Fruit fly (Drosophila melanogaster): ENCODE measurements around the gene CG11601.
A peak's percentile ranks its signal among the peaks of the same experiment; 100 is the strongest.

The CG11601 gene

dm6 chr2L:246656-247340, 36.3 kb downstream of the CG11601 start (continued):
- TF ChIP-seq CkIIα-i1 (GFP tag; IDR thresholded peaks at IDR 0.05) (no peak), MBD-R2 (GFP tag; IDR thresholded peaks at IDR 0.05) (no peak), tna (GFP tag; IDR thresholded peaks at IDR 0.05; ENCODE audit: partially characterized antibody) (no peak), cad (GFP tag; optimal IDR thresholded peaks at IDR 0.05) (peak; percentile 69), jumu (GFP tag; optimal IDR thresholded peaks at IDR 0.05) (no peak), sens (GFP tag) (no peak), Ets97D (GFP tag; optimal IDR thresholded peaks at IDR 0.05) (no peak), NfI (GFP tag; optimal IDR thresholded peaks at IDR 0.05) (no peak), Ets65A (GFP tag) (no peak), CG9609 (GFP tag; optimal IDR thresholded peaks at IDR 0.05) (no peak), CG12219 (GFP tag; optimal IDR thresholded peaks at IDR 0.05) (no peak), CG6791 (GFP tag; IDR thresholded peaks at IDR 0.05; ENCODE audit: partially characterized antibody) (no peak), ssp (GFP tag; IDR thresholded peaks at IDR 0.05) (no peak), CG31388 (GFP tag; optimal IDR thresholded peaks at IDR 0.05) (no peak), CG6683 (GFP tag; optimal IDR thresholded peaks at IDR 0.05) (no peak), HHEX (GFP tag; optimal IDR thresholded peaks at IDR 0.05) (no peak), CG5180 (GFP tag; optimal IDR thresholded peaks at IDR 0.05) (no peak), grn (GFP tag; optimal IDR thresholded peaks at IDR 0.05) (no peak), B-H1 (GFP tag; IDR thresholded peaks at IDR 0.05) (no peak), CG1792 (GFP tag; optimal IDR thresholded peaks at IDR 0.05) (no peak), ind (GFP tag; optimal IDR thresholded peaks at IDR 0.05) (no peak), CG15696 (tag; optimal IDR thresholded peaks at IDR 0.05) (no peak), CG13775 (GFP tag; optimal IDR thresholded peaks at IDR 0.05) (no peak), CG17361 (GFP tag; IDR thresholded peaks at IDR 0.05) (no peak), CG12744 (GFP tag; optimal IDR thresholded peaks at IDR 0.05) (no peak), CG7928 (GFP tag; optimal IDR thresholded peaks at IDR 0.05) (no peak), CG13424 (tag; optimal IDR thresholded peaks at IDR 0.05) (no peak), H15 (GFP tag; IDR thresholded peaks at IDR 0.05) (no peak), fru (optimal IDR thresholded peaks at IDR 0.05) (peak; percentile 33), crol (GFP tag; IDR thresholded peaks at IDR 0.05) (peak; percentile 96), al (GFP tag; IDR thresholded peaks at IDR 0.05) (no peak), ham (GFP tag; IDR thresholded peaks at IDR 0.05) (no peak), CG17385 (GFP tag; optimal IDR thresholded peaks at IDR 0.05) (peak; percentile 7), sob (GFP tag; IDR thresholded peaks at IDR 0.05) (no peak), Fer3 (tag; optimal IDR thresholded peaks at IDR 0.05) (no peak), CG3281 (GFP tag; optimal IDR thresholded peaks at IDR 0.05) (no peak), CG17328 (GFP tag; IDR thresholded peaks at IDR 0.05) (no peak), sc (optimal IDR thresholded peaks at IDR 0.05) (no peak), sc (GFP tag; optimal IDR thresholded peaks at IDR 0.05) (no peak), CG3838 (GFP tag; optimal IDR thresholded peaks at IDR 0.05) (no peak), CG1024 (GFP tag; IDR thresholded peaks at IDR 0.05) (no peak), CG10147 (GFP tag; optimal IDR thresholded peaks at IDR 0.05) (no peak), CG4820 (GFP tag; optimal IDR thresholded peaks at IDR 0.05) (no peak), ab (GFP tag; optimal IDR thresholded peaks at IDR 0.05) (no peak), HmgD (GFP tag; optimal IDR thresholded peaks at IDR 0.05) (peak; percentile 35), yki (optimal IDR thresholded peaks at IDR 0.05) (peak; percentile 77), ERR (GFP tag; optimal IDR thresholded peaks at IDR 0.05) (no peak), NC2α (GFP tag; optimal IDR thresholded peaks at IDR 0.05) (no peak), CTCF (GFP tag; optimal IDR thresholded peaks at IDR 0.05) (no peak), CG43689 (GFP tag; IDR thresholded peaks at IDR 0.05) (no peak), zfh1 (GFP tag; IDR thresholded peaks at IDR 0.05) (no peak), mld (GFP tag; IDR thresholded peaks at IDR 0.05; ENCODE audit: partially characterized antibody) (no peak), p53 (GFP tag; optimal IDR thresholded peaks at IDR 0.05) (no peak), lilli (GFP tag; optimal IDR thresholded peaks at IDR 0.05) (no peak)

All from whole organism, embryonic.